Fruit fly (Drosophila melanogaster): ENCODE measurements around the gene CG11498.

dm6 chr3R:30123163-30123562 is 37.1 kb downstream of the CG11498 start, which contains the start of gene CG45072:
- TF ChIP-seq h (optimal IDR thresholded peaks at IDR 0.05) (no peak), Dad (GFP tag; optimal IDR thresholded peaks at IDR 0.05) (no peak), Nf-YC (tag; optimal IDR thresholded peaks at IDR 0.05) (no peak), Dip2 (GFP tag; IDR thresholded peaks at IDR 0.05) (no peak), CG31224 (GFP tag; IDR thresholded peaks at IDR 0.05) (no peak), Drgx (GFP tag; IDR thresholded peaks at IDR 0.05) (no peak), gfzf (GFP tag; optimal IDR thresholded peaks at IDR 0.05) (no peak), ase (GFP tag; IDR thresholded peaks at IDR 0.05) (no peak)
